Worm (Caenorhabditis elegans): Measurements from ENCODE around the gene tatn-1.

Gene tatn-1

ce11 chrX:14757641-14758220, 33.1 kb upstream of the tatn-1 start:
- TF ChIP-seq ama-1 (optimal IDR thresholded peaks at IDR 0.05): no peak
- peak; percentile 14 for TF ChIP-seq snpc-4 (tag; optimal IDR thresholded peaks at IDR 0.05)
- TF ChIP-seq nhr-85 (tag): peak; percentile 31
- TF ChIP-seq nhr-19 (GFP tag; conservative IDR thresholded peaks at IDR 0.05): no peak
- no peak for TF ChIP-seq nhr-28 (tag; optimal IDR thresholded peaks at IDR 0.05)
- TF ChIP-seq ceh-63 (GFP tag; optimal IDR thresholded peaks at IDR 0.05): no peak
- no peak for TF ChIP-seq isw-1 (GFP tag; IDR thresholded peaks at IDR 0.05)
- no peak for TF ChIP-seq zip-4 (GFP tag; optimal IDR thresholded peaks at IDR 0.05)

- no peak for TF ChIP-seq vab-15 (tag; optimal IDR thresholded peaks at IDR 0.05)
- TF ChIP-seq lin-35 (GFP tag; optimal IDR thresholded peaks at IDR 0.05): no peak
- TF ChIP-seq hlh-4 (tag; optimal IDR thresholded peaks at IDR 0.05): no peak
- no peak for TF ChIP-seq nhr-12 (tag; optimal IDR thresholded peaks at IDR 0.05)
- no peak for TF ChIP-seq Y116A8C.19 (tag; optimal IDR thresholded peaks at IDR 0.05; ENCODE audit: borderline replicate concordance)
- no peak for TF ChIP-seq zip-4 (GFP tag; optimal IDR thresholded peaks at IDR 0.05)
- no peak for TF ChIP-seq jun-1 (tag; optimal IDR thresholded peaks at IDR 0.05)
- TF ChIP-seq nhr-85 (tag): no peak
- TF ChIP-seq nhr-84 (tag; optimal IDR thresholded peaks at IDR 0.05): no peak
- TF ChIP-seq pqm-1 (tag; optimal IDR thresholded peaks at IDR 0.05): no peak
- no peak for TF ChIP-seq nhr-19 (GFP tag; conservative IDR thresholded peaks at IDR 0.05)
- TF ChIP-seq fkh-4 (tag; optimal IDR thresholded peaks at IDR 0.05; ENCODE audit: borderline replicate concordance): no peak
- no peak for TF ChIP-seq nhr-20 (tag; optimal IDR thresholded peaks at IDR 0.05)
- TF ChIP-seq tlp-1 (tag; optimal IDR thresholded peaks at IDR 0.05): no peak
- no peak for TF ChIP-seq pag-3 (tag; optimal IDR thresholded peaks at IDR 0.05; ENCODE audit: borderline replicate concordance, insufficient read depth)
- TF ChIP-seq unc-98 (GFP tag; IDR thresholded peaks at IDR 0.05): no peak
- TF ChIP-seq elt-2 (tag; optimal IDR thresholded peaks at IDR 0.05): no peak
These were observed 31.3 kb upstream of the tatn-1 start for ce11 chrX:14759549-14759948.

ce11 chrX:14760166-14760565, 30.6 kb upstream of the tatn-1 start:
- TF ChIP-seq ztf-11 (tag; optimal IDR thresholded peaks at IDR 0.05) (no peak), zag-1 (tag; optimal IDR thresholded peaks at IDR 0.05) (no peak), fkh-10 (GFP tag; optimal IDR thresholded peaks at IDR 0.05) (no peak), ama-1 (optimal IDR thresholded peaks at IDR 0.05) (no peak), nhr-84 (tag; optimal IDR thresholded peaks at IDR 0.05) (no peak), lin-13 (GFP tag; optimal IDR thresholded peaks at IDR 0.05) (no peak), hlh-17 (GFP tag; optimal IDR thresholded peaks at IDR 0.05; ENCODE audit: borderline replicate concordance) (no peak), dsc-1 (tag; optimal IDR thresholded peaks at IDR 0.05) (no peak), lin-35 (GFP tag; optimal IDR thresholded peaks at IDR 0.05) (no peak), isw-1 (GFP tag; IDR thresholded peaks at IDR 0.05) (no peak), lin-14 (GFP tag; optimal IDR thresholded peaks at IDR 0.05) (no peak), lir-3 (tag; optimal IDR thresholded peaks at IDR 0.05; ENCODE audit: poor library complexity) (no peak), aly-2 (tag; optimal IDR thresholded peaks at IDR 0.05) (no peak), fkh-8 (tag; optimal IDR thresholded peaks at IDR 0.05) (no peak), nhr-20 (tag; optimal IDR thresholded peaks at IDR 0.05) (no peak), unc-86 (tag; optimal IDR thresholded peaks at IDR 0.05) (no peak)

ce11 chrX:14761021-14761420, 29.8 kb upstream of the tatn-1 start, which contains the start of gene C05G5.5:
Gene C05G5.5 (minus strand): TSS chrX:14761121.
- TF ChIP-seq alr-1 (tag; optimal IDR thresholded peaks at IDR 0.05; ENCODE audit: borderline replicate concordance) (no peak), fkh-8 (tag; optimal IDR thresholded peaks at IDR 0.05) (no peak), hlh-17 (GFP tag; optimal IDR thresholded peaks at IDR 0.05; ENCODE audit: borderline replicate concordance) (no peak), hpl-2 (GFP tag; optimal IDR thresholded peaks at IDR 0.05) (no peak), nhr-19 (GFP tag; conservative IDR thresholded peaks at IDR 0.05) (no peak), nhr-90 (tag; optimal IDR thresholded peaks at IDR 0.05; ENCODE audit: poor library complexity) (no peak), lir-3 (tag; optimal IDR thresholded peaks at IDR 0.05; ENCODE audit: poor library complexity) (no peak), nhr-77 (tag; optimal IDR thresholded peaks at IDR 0.05) (no peak), C34B4.2 (tag; optimal IDR thresholded peaks at IDR 0.05) (no peak), blmp-1 (tag; optimal IDR thresholded peaks at IDR 0.05) (no peak)

All from whole organism, L1 larva.